Worm (Caenorhabditis elegans) whole organism, young adult: Measurements from ENCODE around the gene irld-61.

Experiments
- D2030.7 ChIP-seq: fragments of 200-800 bp; sonication (Bioruptor generic); IDR thresholded peaks from 2 replicates; pipeline ENCODE4 v1.3.6; 2022; ENCODE audit warnings: missing genetic modification reagents, missing genetic modification characterization, missing compliant biosample characterization
- ekl-4 ChIP-seq: fragments of 200-800 bp; sonication (Bioruptor generic); IDR thresholded peaks from 2 replicates; pipeline ENCODE4 v1.3.6; 2022; ENCODE audit warnings: missing genetic modification reagents, missing genetic modification characterization, missing compliant biosample characterization
- fkh-3 ChIP-seq: sonication (generic microtip); optimal IDR thresholded peaks from 2 replicates; lab custom pipeline; 2016; ENCODE audit warnings: mild to moderate bottlenecking, missing genetic modification characterization, missing compliant biosample characterization
- him-1 ChIP-seq: sonication (generic microtip); optimal IDR thresholded peaks from 2 replicates; lab custom pipeline; 2016; ENCODE audit warnings: missing genotype, missing genetic modification reagents, missing genetic modification characterization, missing compliant biosample characterization
- let-526 ChIP-seq: fragments of 200-800 bp; sonication (Bioruptor generic); IDR thresholded peaks from 2 replicates; pipeline ENCODE4 v1.3.6; 2022; ENCODE audit warnings: missing genetic modification reagents, missing genetic modification characterization, missing compliant biosample characterization
- nfya-1 ChIP-seq: sonication (generic microtip); optimal IDR thresholded peaks from 2 replicates; lab custom pipeline; 2017; ENCODE audit warnings: antibody characterized with exemption, missing compliant biosample characterization, missing genetic modification characterization, borderline replicate concordance; ENCODE audit not compliant: insufficient read depth
- rpc-1 ChIP-seq, 2 experiments: fragments of 150-350 bp in 1 of 2; sonication (generic microtip) in 1 of 2; optimal IDR thresholded peaks; 2 replicates each; lab custom pipeline; 2014 to 2018; ENCODE audit warnings: missing biosample characterization in 1 of 2, missing genetic modification characterization in 1 of 2, missing genetic modification reagents in 1 of 2, missing genotype in 1 of 2
- tbx-9 ChIP-seq: sonication (generic microtip); optimal IDR thresholded peaks from 2 replicates; lab custom pipeline; 2016; ENCODE audit warnings: borderline replicate concordance, missing genetic modification characterization, inconsistent platforms, missing compliant biosample characterization

DNA sequence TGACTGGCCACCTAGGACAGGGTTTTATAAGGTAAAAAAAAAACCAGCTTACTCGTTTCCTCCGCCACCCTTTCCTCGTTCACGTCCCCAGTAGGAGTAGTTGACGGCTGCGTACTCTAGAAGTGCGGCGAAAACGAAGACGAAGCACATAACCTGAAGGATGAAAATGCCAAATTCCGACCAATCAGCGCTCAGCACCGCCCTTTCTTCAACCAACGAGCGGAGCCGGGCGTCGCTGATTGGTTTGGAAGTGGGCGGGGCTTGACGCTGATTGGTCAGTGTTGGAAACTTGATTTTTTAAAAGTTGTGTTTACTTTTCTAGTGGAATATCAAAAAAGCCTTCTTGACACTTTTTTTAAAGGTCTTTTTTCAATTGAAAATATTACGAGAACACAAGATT lies 9.4 kb downstream of the irld-61 start:
- TF ChIP-seq let-526 (GFP tag; lab: Robert Waterston, UW) (no peak), D2030.7 (GFP tag; lab: Robert Waterston, UW) (no peak), nfya-1 (tag; lab: Kevin White, UChicago) (no peak), rpc-1 (optimal IDR thresholded peaks at IDR 0.05; lab: Kevin White, UChicago) (no peak), rpc-1 (tag; optimal IDR thresholded peaks at IDR 0.05; lab: Kevin White, UChicago) (no peak), him-1 (tag; lab: Kevin White, UChicago) (no peak), tbx-9 (tag; lab: Kevin White, UChicago) (no peak), fkh-3 (tag; lab: Kevin White, UChicago) (no peak), ekl-4 (no peak)
